Worm (Caenorhabditis elegans) whole organism, young adult: ENCODE measurements around the gene sra-12.

ENCODE experiments used
- B0336.3 ChIP-seq: fragments of 200-800 bp; sonication (Bioruptor generic); IDR thresholded peaks from 2 replicates; pipeline ENCODE4 v1.3.6; 2022; ENCODE audit warnings: missing genetic modification characterization, missing compliant biosample characterization
- T26A5.8 ChIP-seq: sonication (generic microtip); optimal IDR thresholded peaks from 2 replicates; lab custom pipeline; 2016; ENCODE audit warnings: missing genetic modification characterization, missing compliant biosample characterization
- rpc-1 ChIP-seq, 2 experiments: fragments of 150-350 bp in 1 of 2; sonication (generic microtip) in 1 of 2; optimal IDR thresholded peaks; 2 replicates each; lab custom pipeline; 2014 to 2018; ENCODE audit warnings: missing biosample characterization in 1 of 2, missing genetic modification characterization in 1 of 2, missing genetic modification reagents in 1 of 2, missing genotype in 1 of 2
- snpc-4 ChIP-seq, 5 experiments: fragments of 150-350 bp in 1 of 5; sonication (generic microtip) in 4 of 5; optimal IDR thresholded peaks; 2 replicates each; lab custom pipeline; 2014 to 2018; ENCODE audit warnings: missing genetic modification characterization in 5 of 5, missing biosample characterization in 3 of 5, antibody characterized with exemption in 2 of 5, mild to moderate bottlenecking in 2 of 5, missing compliant biosample characterization in 2 of 5, missing genotype in 2 of 5, moderate library complexity in 2 of 5, missing genetic modification reagents in 1 of 5

DNA sequence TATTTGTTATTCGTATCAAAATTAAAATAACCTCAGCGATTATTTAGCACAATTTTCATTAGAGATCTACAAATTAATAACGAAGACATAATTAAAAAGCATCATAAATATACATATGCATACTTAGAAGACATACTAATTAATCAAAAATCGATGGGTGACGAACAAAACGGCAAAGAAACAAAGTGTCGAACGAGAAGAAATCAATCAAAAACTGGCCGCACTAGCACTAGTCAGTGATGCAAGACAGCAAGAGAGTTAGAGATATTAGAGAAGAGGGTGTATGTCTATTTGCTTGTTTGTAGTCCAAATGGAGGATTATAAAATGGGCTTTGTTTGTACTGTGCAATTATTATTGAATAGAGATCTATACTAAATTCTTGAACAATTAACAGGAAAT is 42.6 kb upstream of the sra-12 start:
- TF ChIP-seq rpc-1 (optimal IDR thresholded peaks at IDR 0.05; lab: Kevin White, UChicago) (no peak), rpc-1 (tag; optimal IDR thresholded peaks at IDR 0.05; lab: Kevin White, UChicago) (no peak), snpc-4 (GFP tag; optimal IDR thresholded peaks at IDR 0.05; lab: Kevin White, UChicago) (no peak), snpc-4 (tag; optimal IDR thresholded peaks at IDR 0.05; lab: Kevin White, UChicago) (no peak), B0336.3 (GFP tag; lab: Robert Waterston, UW) (no peak), T26A5.8 (tag; lab: Kevin White, UChicago) (no peak)
